Worm (Caenorhabditis elegans) whole organism, young adult: Measurements from ENCODE around the gene cyp-33E2.

Experiments
- F22D6.2 ChIP-seq: sonication (generic microtip); optimal IDR thresholded peaks from 2 replicates; lab custom pipeline; 2016; ENCODE audit warnings: mild to moderate bottlenecking, missing genetic modification characterization, missing compliant biosample characterization
- Y95B8A.8 ChIP-seq: fragments of 200-800 bp; sonication (Bioruptor generic); IDR thresholded peaks from 2 replicates; pipeline ENCODE4 v1.3.6; 2022; ENCODE audit warnings: missing genetic modification reagents, missing genetic modification characterization, missing compliant biosample characterization
- bed-1 ChIP-seq: fragments of 200-800 bp; sonication (Bioruptor generic); IDR thresholded peaks from 2 replicates; pipeline ENCODE4 v1.3.6; 2022; ENCODE audit warnings: missing genetic modification reagents, missing genetic modification characterization, missing compliant biosample characterization
- ccch-3 ChIP-seq: fragments of 200-800 bp; sonication (Bioruptor generic); optimal IDR thresholded peaks from 2 replicates; lab custom pipeline; 2018; ENCODE audit warnings: mild to moderate bottlenecking, missing genetic modification characterization, missing compliant biosample characterization
- ekl-4 ChIP-seq: fragments of 200-800 bp; sonication (Bioruptor generic); IDR thresholded peaks from 2 replicates; pipeline ENCODE4 v1.3.6; 2022; ENCODE audit warnings: missing genetic modification reagents, missing genetic modification characterization, missing compliant biosample characterization
- hlh-26 ChIP-seq: fragments of 200-800 bp; sonication (Bioruptor generic); conservative IDR thresholded peaks from 2 replicates; pipeline ENCODE4 v1.3.6; 2022; ENCODE audit warnings: missing genetic modification reagents, missing genetic modification characterization, missing compliant biosample characterization
- lag-1 ChIP-seq: fragments of 200-800 bp; sonication (Bioruptor generic); IDR thresholded peaks from 2 replicates; pipeline ENCODE4 v1.3.6; 2022; ENCODE audit warnings: missing genetic modification reagents, missing genetic modification characterization, missing compliant biosample characterization
- lin-35 ChIP-seq, 3 experiments: fragments of 150-350 bp in 2 of 3; sonication (generic microtip) in 1 of 3; optimal IDR thresholded peaks; 2 replicates each; lab custom pipeline; 2014 to 2018; ENCODE audit warnings: missing biosample characterization in 3 of 3, missing genetic modification characterization in 3 of 3, missing genetic modification reagents in 3 of 3
- madf-3 ChIP-seq: fragments of 200-800 bp; sonication (Bioruptor generic); IDR thresholded peaks from 2 replicates; pipeline ENCODE4 v1.3.6; 2022; ENCODE audit warnings: missing genetic modification reagents, missing genetic modification characterization, missing compliant biosample characterization
- mes-4 ChIP-seq: sonication (generic microtip); optimal IDR thresholded peaks from 2 replicates; lab custom pipeline; 2016; ENCODE audit warnings: missing genotype, missing genetic modification characterization, missing compliant biosample characterization
- nhr-90 ChIP-seq: sonication (generic microtip); optimal IDR thresholded peaks from 2 replicates; lab custom pipeline; 2016; ENCODE audit warnings: missing genotype, mild to moderate bottlenecking, missing genetic modification characterization, missing compliant biosample characterization
- snpc-1.1 ChIP-seq: sonication (generic microtip); optimal IDR thresholded peaks from 2 replicates; lab custom pipeline; 2017; ENCODE audit warnings: missing genetic modification characterization, mild to moderate bottlenecking, missing compliant biosample characterization, antibody characterized with exemption, moderate library complexity, missing genotype, missing genetic modification reagents; ENCODE audit not compliant: insufficient read depth
- sptf-2 ChIP-seq: fragments of 200-800 bp; sonication (Bioruptor generic); optimal IDR thresholded peaks from 2 replicates; lab custom pipeline; 2018; ENCODE audit warnings: mild to moderate bottlenecking, missing genetic modification characterization, missing compliant biosample characterization
- unc-62 ChIP-seq: fragments of 150-350 bp; optimal IDR thresholded peaks from 2 replicates; lab custom pipeline; 2014; ENCODE audit warnings: missing biosample characterization, missing genetic modification reagents, missing genetic modification characterization

- no peak for TF ChIP-seq unc-62
- no peak for TF ChIP-seq F22D6.2
- no peak for TF ChIP-seq Y95B8A.8 (GFP tag; lab: Robert Waterston, UW)
- no peak for TF ChIP-seq hlh-26 (GFP tag; lab: Robert Waterston, UW)
- TF ChIP-seq nhr-90 (tag; lab: Kevin White, UChicago) = no peak
- TF ChIP-seq bed-1 (GFP tag; lab: Robert Waterston, UW) = no peak
- TF ChIP-seq snpc-1.1 = no peak
- TF ChIP-seq sptf-2 = no peak
- TF ChIP-seq ccch-3 (GFP tag; lab: Kevin White, UChicago) = no peak
- TF ChIP-seq ekl-4 (GFP tag; lab: Robert Waterston, UW) = 0 out of 2 replicates have a peak, but pooled peaks have one; percentile 25
- no peak for TF ChIP-seq lag-1
- TF ChIP-seq madf-3 (GFP tag; lab: Robert Waterston, UW) = no peak
- no peak for TF ChIP-seq lin-35 (GFP tag; optimal IDR thresholded peaks at IDR 0.05; lab: Kevin White, UChicago)
- TF ChIP-seq mes-4 (tag; lab: Kevin White, UChicago) = no peak
Measured at ce11 chrIV:8626294-8626693, 14.2 kb downstream of the cyp-33E2 start.
